Fruit fly (Drosophila melanogaster): ENCODE results near the gene CG14200.

DNA sequence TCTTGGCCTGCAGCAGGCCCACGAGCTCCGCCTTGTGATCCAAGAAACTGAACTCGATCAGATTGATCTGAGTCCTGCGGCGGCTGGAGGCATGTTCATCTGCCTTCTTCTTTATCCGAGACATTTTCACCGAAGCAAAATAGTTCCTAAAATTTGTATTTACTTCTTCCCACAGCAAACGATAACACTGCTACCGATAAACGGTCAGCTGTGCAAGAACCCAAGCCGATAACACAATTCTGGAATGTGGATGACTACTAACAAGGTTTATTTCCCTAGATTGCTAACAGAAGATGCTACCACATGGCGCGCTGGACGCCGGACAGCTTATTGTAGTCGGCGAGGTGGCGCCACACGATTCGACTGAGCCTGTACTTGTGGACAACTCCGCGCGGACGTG lies 16.2 kb upstream of the CG14200 start, which contains the start of gene CG32533:
- TF ChIP-seq CG8478 (optimal IDR thresholded peaks at IDR 0.05) = no peak
- TF ChIP-seq CTCF (optimal IDR thresholded peaks at IDR 0.05) = no peak
